Fruit fly (Drosophila melanogaster) whole organism, larva: ENCODE data around the gene CG8952.
"Not testable (repeated sequence)": the region's sequence is repeated elsewhere in the genome, so short reads cannot be mapped to it uniquely, and the experiment has no call there.

ENCODE experiments used
- noc ChIP-seq: fragments of 200-800 bp; sonication (Bioruptor generic); optimal IDR thresholded peaks from 3 replicates; lab custom pipeline; 2019; ENCODE audit warnings: missing biosample characterization, mild to moderate bottlenecking, missing genetic modification characterization, moderate library complexity

Gene CG8952

DNA sequence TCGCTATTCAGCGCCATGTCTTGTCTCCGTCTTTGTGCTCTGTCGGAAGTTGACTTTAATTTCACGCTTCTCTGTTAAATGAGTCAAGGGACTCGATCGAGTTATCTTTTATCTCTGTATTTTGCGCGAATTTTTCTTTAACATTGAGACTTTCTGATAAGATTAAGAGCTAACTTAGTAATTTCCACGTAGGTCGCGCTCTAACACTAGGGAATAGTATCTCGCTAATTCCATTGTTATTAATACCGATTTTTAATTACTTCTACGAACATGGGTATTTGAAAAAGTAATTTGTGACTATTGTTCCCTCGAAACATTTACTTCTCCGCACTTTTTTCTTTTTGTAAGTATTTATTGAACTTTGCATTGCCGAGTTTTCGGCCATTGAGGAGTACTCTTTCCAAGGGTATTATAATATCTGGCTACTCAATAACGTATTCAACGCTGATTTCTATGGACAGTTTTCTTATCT is at the start of gene CG8952:
Gene CG8952, minus strand, starts transcription at position 51 of the 472 bp plus-strand sequence.
- no peak for TF ChIP-seq noc

DNA sequence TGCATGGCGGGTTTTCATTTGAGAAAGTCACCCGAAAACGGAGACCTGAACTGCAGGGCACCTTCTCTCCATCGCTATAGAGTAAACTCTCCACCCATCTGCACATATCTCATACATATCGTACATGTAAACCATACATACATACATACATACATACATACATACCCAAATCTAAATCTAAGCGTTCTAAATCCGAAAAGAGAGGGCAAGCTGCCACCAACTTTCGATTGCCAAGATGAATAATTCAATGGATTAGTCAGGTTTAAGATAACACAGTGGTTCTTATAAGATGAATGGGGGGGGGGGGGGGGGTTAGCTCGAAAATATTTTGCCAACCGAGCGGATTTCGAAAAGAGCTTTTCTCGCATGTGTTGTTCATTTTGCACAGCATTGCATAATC is 48.2 kb upstream of the CG8952 start:
- TF ChIP-seq noc: no peak

DNA sequence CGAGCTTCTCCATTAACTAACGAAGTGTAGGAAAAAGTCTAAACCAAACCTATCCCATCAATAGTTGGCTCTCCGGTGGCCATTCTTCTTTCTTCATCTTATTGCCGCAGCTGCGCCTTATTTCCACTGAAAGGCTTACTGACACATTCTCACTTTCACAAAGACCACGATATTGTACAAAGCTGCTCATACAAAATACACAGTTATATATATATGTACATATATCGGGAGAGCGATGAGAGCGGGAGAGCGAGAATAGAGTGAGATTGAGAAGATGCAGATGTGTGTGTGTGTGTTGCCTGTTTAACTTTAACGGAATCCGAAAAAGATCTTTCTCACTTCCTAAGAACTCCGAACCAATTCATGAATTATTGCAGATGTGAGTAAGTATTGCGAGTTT is 47.0 kb upstream of the CG8952 start:
- TF ChIP-seq noc: no peak

DNA sequence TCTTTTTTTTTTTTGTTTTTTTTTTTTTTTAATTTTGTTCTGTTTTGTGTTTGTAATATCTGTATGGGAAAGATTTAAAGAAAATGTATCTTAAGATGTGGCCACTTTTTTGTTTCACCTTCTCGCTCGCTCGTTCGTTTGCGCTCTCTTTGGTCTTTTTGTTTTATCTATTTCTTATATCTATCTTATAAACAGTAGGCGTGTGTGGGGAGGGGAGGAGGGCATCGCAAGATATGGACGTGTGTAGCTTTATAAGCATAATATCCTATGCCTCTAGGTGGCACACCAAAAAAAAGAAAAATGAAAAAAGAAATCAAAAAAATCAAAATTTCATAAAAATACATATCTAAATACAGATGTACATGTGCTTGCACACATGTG is 46.4 kb upstream of the CG8952 start:
- no peak for TF ChIP-seq noc

DNA sequence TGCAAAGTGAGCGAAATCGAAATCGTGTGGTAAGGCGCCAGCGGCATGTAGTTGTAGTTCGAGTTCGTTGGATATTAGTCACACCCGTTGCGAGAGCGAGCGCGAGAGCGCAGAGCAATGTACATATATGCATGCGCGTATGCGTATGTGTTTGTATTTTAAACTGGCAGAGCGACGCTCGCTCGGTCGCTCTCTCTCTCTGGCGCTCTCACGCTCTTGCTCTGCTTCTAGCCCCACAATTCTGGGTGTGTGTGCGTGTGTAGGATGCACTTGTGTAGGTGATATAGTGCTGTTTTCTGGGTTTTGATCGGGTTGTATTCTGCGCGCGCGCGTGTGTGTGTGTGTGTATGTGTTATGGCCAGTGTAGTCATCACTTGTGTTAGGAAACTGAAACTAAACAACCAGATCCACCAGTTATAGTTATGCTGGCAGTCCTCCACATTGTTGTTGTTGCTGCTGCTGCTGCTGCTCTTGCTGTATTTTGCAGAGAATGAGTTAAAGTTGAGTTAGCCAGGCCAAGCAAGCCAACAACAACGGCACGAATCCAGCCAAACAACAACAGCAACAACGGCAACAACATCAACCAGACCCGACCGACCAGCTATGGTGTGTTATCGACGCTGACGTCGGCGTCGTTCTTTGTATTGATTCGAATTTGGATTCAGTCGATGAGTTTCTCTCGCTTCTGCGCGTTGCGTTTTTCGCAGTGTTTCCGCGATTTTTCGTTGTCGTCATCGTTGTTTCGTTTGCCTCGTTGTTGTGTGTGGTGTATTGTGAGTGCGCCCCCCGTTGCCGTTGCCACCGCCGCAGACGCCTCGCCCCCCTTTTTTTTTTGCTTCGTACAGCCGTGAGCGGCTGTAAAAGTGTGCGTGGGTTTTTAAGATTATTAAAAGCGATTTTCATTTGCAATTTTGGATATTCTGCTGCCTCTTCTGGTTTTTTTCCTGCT is 45.7 kb upstream of the CG8952 start:
- TF ChIP-seq noc: peak; percentile 46

DNA sequence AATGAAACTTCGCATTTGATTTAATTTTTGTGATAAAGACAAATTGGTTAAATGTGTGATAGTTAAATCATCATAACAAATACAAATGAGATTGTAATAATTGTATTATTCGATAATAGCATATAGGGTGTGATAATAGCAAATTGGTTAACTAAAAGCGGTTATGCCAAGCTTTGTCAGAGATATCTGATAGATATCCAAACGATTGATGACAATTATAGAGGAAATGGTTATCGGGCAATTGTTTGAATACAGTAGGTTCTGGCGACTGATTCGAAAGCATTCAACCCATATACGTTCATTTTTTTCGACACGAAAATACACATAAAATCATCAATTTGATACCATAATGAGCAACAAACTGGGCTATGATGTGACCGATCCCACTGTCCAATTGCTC is 43.0 kb upstream of the CG8952 start, which contains the start of gene CG8509:
Gene CG8509, plus strand, starts transcription at position 301 of the 400 bp plus-strand sequence.
- no peak for TF ChIP-seq noc

DNA sequence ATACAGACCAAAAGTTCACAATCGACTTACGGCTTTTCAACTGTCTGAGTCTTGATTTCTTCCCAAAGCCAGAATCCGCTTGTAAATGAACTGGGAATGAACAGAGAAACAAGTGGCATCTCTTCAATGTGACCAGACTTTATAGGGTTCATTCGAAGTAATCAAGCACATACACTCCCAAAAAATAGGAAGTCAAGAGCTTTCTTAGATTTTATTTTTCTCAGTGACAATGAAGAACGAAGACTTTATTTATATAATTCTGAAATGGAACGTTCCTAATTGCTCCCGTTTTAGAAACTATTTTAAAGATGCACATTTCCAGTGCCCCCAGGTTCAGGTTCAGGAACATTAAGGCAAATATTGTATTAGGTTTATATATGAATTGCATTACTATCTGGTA is 41.7 kb upstream of the CG8952 start:
- no peak for TF ChIP-seq noc

DNA sequence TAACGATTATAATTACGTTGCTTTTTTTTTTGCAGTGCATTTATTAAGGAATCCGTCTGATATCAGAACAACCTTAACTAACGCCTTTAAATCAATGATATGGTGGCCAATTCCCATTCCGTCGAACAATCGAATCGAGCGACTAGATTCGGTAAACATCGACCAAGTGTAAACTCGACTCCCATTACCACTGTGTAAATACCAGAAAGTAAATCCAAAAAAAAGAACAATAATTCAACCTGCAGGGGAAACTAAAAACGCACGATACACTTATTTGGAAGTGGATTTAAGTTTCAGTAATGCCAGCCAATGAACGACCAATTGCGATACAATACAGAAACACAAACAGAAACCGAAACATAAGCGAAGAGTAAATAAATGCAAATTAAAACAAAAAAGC is 39.3 kb upstream of the CG8952 start:
- TF ChIP-seq noc: no peak

DNA sequence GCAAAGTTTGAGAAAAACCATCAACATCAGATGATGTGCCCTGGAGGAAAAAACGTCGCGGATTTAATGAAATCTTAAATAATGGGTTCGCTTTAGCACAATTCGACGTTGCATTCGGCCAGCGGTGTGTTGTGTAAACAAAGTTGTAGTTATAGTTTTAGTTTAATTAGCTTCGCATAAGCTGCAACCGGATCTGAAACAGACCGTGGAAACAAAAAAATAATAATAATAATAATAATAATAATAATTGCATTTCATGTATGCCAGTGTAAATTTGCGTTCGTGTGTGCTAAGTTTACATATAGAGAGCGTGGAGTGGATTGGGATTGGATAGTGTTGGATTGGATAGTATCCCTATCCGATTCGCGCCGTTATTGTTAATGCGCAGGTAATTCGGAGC is 38.5 kb upstream of the CG8952 start:
- TF ChIP-seq noc: no peak

DNA sequence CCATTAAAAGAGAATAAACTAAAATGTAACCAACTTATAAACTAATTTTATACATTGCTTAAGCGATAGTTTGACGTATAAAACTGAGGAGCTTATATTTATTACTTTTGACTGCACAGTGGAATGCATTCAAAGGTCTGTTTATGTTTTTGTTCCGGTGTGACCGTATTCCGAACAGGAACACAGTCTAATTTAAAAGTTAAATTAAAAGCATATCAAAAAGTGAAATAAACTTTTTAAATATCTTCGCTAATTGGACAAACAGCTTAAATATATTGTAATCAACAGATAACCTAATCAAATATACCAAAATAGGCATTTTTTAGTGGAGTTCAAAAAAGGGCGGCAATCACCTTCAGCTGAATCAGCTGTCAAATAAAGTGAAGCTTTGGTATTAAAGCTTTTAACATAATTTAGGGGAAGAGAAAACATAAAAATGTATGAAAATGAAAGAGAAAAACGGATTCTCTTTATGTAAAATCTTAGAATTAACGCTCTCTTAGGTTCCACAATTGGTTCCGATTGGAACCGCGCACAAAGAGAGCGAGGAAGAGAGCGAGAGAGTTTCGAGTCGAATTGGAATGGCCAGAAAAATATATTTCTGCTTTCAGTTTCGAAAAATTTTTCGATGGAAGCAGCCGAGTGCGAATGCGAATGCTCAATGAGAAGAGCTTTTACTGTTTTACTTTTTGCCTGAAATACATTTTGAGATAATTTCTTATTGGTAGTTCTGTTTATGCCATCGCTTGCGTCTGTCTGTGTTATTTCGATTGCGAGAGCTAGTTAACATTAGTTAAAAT is 37.7 kb upstream of the CG8952 start, which contains the start of the genes PGRP-LE and sd:
Gene PGRP-LE, minus strand, starts transcription at position 117 of the 800 bp plus-strand sequence.
Gene sd, plus strand, starts transcription at position 607 of the 800 bp plus-strand sequence.
- no peak for TF ChIP-seq noc

DNA sequence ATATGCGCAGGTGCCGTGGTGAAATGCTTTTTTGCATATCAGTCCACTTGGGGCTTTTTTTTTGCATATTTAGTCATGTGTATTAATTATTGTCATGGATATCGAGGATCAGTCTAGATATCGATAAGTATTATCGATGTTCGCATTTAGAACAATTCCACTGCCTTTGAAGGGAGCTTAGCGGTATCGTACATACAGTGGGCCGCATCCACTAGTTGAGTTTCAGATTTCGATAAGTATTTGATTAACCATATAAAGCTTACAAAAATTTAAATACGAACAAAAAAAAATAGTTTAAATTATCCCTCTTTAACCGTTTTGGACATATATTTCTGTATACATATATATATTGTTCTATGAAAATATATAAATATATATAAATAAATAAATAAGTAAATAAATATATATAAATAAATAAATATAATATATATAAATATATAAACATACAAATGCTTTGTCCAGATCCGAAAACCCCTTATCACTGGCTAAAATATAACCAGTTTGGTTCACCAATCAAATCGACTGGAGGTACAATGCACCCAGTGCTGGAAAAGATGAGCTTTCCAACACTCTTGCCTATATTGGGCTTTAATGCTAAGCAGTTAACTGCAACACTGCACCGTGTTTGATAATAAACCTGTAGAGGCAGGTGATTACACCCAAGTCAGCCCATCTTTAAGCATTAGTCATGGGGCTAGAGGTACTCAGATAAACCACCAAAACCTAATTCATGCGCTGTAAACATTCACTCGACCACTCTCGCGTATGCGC is 36.8 kb upstream of the CG8952 start:
- no peak for TF ChIP-seq noc

DNA sequence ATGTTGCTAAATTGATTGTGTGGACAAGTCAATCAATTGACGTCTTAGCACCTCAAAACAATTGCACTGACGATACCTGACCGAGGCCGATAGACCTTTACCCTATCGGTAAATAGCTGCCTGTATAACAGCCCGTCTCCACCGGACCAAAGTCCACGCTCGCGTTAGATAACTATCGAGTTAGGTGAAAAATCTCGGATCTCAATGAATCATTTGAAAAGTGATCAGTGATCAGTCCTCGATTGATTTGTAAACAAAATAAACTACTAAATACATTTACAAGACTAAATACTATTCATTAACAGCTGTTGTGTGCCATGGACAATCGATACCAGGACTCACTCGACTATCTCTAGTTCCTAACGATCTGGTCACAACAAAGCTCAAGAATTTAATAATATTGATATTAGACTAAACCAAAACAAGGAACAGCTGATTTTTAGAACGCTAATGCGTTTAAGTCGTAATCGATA is 32.9 kb upstream of the CG8952 start, which contains the start of the genes sordd2 and CG15602:
Gene sordd2, minus strand, starts transcription at position 78 of the 473 bp plus-strand sequence.
Gene CG15602, plus strand, starts transcription at position 342 of the 473 bp plus-strand sequence.
- TF ChIP-seq noc: not testable (repeated sequence)

DNA sequence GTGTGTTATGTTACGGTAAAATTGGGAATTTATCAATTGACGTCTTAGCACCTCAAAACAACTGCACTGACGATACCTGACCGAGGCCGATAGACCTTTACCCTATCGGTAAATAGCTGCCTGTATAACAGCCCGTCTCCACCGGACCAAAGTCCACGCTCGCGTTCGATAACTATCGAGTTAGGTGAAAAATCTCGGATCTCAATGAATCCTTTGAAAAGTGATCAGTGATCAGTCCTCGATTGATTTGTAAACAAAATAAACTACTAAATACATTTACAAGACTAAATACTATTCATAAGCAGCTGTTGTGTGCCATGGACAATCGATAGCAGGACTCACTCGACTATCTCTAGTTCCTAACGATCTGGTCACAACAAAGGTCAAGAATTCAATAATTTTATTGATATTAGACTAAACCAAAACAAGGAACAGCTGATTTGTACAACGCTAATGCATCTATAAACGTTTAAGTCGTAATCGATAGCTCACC is 29.8 kb upstream of the CG8952 start, which contains the start of gene sordd1:
Gene sordd1, minus strand, starts transcription at position 78 of the 493 bp plus-strand sequence.
- TF ChIP-seq noc: not testable (repeated sequence)

DNA sequence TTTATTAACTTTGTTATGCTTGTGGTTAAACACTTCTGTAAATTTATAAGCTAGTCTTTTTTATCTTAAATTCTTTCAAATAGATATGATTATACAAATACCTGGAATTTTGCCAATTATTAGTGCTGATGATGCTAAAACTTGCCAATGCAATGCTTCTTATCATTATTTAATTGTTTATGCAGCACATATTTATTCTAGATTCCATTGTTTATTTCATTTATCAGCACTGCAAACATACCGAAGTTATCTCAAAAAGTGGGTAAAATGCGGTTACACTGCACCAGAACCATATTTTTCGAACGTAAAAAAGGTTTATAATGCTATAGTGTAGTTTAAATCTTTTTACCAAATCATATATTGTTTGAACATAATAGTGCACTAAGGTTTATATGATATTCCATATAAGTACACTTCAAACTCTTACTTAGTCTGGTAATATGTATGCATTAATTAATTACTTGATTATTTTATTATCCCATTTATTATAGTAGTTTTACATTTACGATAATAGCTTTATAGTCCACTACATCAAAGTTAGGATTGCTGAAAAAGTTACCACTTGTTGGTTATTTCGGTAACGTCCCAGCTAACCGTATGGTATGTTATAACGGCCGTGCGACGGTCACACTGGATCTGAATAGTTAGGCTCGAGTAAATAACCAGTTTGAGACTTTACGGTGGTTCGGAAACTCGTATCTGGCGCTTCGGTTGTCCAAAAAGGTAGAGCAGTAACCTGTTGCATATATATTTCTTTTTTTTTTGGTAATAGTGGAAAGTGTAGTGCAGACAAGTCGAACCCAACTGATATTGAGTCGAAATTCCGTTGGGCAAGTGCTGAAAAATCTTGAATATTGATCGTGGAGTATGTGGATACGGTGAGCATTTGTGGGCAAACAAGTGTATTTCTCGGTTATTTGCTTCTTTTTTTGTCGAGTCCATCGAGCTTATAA is 22.3 kb upstream of the CG8952 start, which contains the start of gene Rhp:
Gene Rhp, plus strand, starts transcription at position 663 of the 953 bp plus-strand sequence.
- TF ChIP-seq noc: no peak
